Fruit fly (Drosophila melanogaster): ENCODE data around the gene Cyt-c-d.

The Cyt-c-d gene

dm6 chr2L:16720707-16721700 lies 5.3 kb downstream of the Cyt-c-d start:
- TF ChIP-seq CG17801 (GFP tag; optimal IDR thresholded peaks at IDR 0.05; ENCODE audit: partially characterized antibody): peak; percentile 97

DNA sequence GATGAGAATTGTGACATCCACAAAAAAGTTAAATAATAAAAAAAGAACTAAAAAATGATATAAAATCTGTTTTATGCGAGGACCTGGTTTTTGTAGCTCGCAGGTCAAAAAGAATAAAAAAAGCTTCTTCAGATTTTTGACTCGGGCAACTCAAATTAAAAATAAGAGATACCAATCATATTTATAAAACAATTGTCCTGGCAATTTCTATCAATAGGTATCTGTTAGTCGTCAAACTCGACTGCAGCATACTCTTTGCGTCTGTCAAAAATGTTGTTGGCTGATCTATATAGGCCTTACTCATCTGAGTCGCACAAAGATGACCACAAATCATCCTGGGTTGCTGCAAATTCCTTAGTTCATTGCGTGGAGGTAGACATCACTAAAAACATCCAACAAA lies 6.9 kb downstream of the Cyt-c-d start:
- no peak for TF ChIP-seq CG17801 (GFP tag; optimal IDR thresholded peaks at IDR 0.05; ENCODE audit: partially characterized antibody)

- peak; percentile 44 for TF ChIP-seq CG17801 (GFP tag; optimal IDR thresholded peaks at IDR 0.05; ENCODE audit: partially characterized antibody)
These were observed 11.9 kb downstream of the Cyt-c-d start, which contains the start of gene VhaSFD for dm6 chr2L:16727578-16728023. Gene VhaSFD, minus strand, starts transcription at chr2L:16727826.

DNA sequence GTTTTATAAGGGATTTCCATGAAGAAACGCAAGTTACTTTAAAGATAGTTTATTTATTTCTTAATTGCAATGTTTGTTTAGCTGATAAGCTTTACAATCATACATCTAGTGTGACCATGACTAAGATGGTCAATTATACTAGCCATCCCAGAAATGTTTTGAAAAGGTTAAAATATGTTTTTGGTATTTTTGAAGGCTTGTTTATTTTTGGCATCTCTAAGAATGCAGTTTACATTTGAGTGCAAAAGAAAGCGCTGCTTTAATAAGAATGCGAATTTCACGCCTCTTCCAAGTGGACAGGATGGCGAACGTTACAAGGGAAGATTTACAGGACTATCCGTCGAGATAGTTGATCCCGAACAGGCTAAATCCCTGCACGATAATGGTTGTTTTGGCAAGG lies 13.9 kb downstream of the Cyt-c-d start, which contains the start of gene Tsen2:
TSS of gene Tsen2 (plus strand) at position 222 of the 400 bp plus-strand sequence.
- TF ChIP-seq CG17801 (GFP tag; optimal IDR thresholded peaks at IDR 0.05; ENCODE audit: partially characterized antibody): no peak

dm6 chr2L:16730939-16731338 lies 15.2 kb downstream of the Cyt-c-d start, which contains the start of gene CG17996:
Gene CG17996, minus strand, starts transcription at chr2L:16731039.
- TF ChIP-seq CG17801 (GFP tag; optimal IDR thresholded peaks at IDR 0.05; ENCODE audit: partially characterized antibody): no peak

- TF ChIP-seq CG17801 (GFP tag; optimal IDR thresholded peaks at IDR 0.05; ENCODE audit: partially characterized antibody): no peak
These were observed 16.1 kb downstream of the Cyt-c-d start, which contains the start of gene Prosbeta4 for dm6 chr2L:16731799-16732198. Gene Prosbeta4, minus strand, starts transcription at chr2L:16732133.

- TF ChIP-seq CG17801 (GFP tag; optimal IDR thresholded peaks at IDR 0.05; ENCODE audit: partially characterized antibody): no peak
These were observed 16.7 kb downstream of the Cyt-c-d start, which contains the start of gene Nubp1 for dm6 chr2L:16732338-16732892. Gene Nubp1, plus strand, starts transcription at chr2L:16732550.

DNA sequence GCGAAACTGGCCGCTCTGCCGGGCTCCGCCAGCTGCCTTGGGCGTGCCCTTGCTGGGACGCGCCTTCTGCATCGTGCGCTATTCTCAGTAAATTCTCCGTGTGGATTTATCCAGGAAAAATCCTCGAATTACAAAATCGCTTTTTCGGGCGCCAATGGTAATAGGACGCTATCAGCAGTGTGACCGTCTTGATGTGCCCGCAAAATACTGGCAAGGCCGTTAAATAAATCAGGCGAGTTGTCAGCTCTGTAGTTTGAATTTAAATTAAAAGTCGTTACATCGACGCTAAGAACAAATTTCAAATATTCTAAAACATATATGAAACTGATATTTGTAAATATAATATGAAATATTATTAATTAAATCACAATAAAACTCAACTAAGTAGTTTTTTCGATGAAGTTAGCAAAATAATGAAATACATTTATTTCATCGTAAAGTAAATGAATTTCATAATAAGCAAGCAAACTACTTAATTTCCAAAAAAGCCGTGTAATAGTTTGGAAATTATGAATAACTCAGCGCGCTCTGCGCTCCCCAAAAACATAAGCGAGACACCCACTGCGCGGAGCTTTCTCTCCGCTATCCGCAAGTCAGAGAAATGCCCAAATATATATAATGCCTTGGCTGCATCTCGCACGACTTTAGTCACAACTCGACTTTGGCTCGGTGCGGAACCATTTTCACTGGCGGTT lies 22.7 kb downstream of the Cyt-c-d start, which contains the start of the genes glu and ChLD3:
TSS of gene glu (minus strand) at position 183 of the 695 bp plus-strand sequence.
TSS of gene ChLD3 (plus strand) at position 645 of the 695 bp plus-strand sequence.
- TF ChIP-seq CG17801 (GFP tag; optimal IDR thresholded peaks at IDR 0.05; ENCODE audit: partially characterized antibody): no peak

DNA sequence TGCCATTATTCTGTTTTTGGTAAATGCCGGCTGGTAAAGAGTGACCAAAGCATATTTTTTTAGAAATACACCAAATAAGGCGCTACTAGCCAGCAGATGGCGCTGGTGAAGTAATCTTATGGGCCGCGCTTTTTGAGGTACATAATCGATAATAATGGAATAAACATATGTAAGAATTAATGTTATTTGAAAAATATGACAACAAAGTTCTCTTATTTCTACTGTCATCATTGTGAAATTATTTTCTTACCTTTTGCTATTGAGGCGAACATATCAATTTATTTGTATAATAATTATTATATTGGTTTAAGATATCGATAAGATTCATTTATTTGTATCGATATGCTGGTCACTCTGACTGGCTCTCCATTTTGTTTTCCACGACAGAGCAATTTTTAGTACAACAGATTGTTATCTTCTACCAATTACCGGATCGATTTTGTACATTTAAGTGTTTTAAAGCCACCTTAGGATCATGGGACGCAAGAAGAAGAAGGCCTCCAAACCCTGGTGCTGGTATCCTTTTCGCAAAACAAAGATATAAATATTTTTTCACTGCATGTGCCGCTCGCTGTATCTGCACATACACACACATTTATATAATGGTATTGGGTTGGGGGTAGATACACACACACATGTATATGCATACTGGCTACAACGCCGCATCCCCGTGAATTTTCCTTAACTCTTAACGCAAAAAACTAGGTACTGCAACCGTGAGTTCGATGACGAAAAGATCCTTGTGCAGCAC lies 27.5 kb downstream of the Cyt-c-d start, which contains the start of the genes LSm7 and BuGZ:
TSS of gene LSm7 (minus strand) at position 46 of the 751 bp plus-strand sequence.
TSS of gene BuGZ (plus strand) at position 351 of the 751 bp plus-strand sequence.
- TF ChIP-seq CG17801 (GFP tag; optimal IDR thresholded peaks at IDR 0.05; ENCODE audit: partially characterized antibody): no peak

DNA sequence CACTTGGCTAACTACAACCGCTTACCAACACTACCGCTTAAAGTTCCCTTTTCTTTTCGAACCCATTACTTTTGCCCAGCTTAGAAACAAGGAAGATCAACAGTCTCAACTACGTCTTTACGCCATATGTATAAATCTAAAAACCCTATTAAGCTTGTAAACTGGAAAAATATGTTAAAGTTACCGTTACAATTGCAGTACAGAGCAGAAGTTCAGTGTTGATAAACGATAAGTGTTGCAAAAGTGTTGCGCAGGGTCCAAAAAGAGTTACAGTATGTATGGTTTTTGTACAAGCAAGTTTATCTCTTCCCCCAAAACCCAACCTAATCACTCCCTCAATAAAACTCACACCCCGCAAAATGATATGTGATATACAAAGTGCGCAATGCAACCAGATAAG lies 31.5 kb downstream of the Cyt-c-d start:
- TF ChIP-seq CG17801 (GFP tag; optimal IDR thresholded peaks at IDR 0.05; ENCODE audit: partially characterized antibody): no peak

DNA sequence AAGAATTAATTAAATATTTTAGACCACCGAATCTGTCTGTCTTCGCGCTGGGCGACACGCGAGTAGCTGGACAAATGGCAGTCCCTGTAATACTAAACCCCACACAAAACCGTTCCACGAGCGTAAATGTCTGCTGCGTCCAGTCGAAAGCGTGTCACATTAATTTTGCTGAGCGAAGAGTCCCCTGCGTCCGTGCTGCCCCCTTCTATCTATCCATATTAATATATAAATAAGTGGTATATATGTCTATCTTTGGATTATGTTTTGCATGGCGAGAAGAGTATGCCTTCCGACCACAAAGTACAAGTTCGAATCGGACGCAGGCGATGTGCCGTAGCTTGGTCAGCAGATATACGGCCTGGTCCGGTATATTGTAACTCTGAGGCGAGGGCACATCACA lies 36.6 kb downstream of the Cyt-c-d start:
- TF ChIP-seq CG17801 (GFP tag; optimal IDR thresholded peaks at IDR 0.05; ENCODE audit: partially characterized antibody): no peak

DNA sequence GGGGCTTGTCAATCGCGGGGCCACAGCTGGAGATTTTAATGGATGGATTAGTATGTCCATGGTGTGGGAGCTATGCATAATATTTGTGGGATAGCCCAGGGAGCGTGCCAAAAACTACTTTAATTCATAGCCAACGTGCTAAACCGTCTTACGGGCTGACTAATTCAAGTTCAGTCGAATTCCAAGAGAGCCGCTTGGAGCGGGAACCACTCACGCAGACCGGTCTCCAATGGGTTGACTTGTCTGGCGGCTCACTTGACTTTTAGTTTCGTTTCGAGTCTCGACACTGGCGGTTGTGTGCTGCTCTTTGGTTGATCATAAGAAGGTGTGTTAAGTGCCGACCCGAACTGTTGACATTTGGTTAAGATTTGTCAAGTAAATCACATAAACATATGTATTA lies 38.4 kb downstream of the Cyt-c-d start, which contains the start of gene yellow-b:
TSS of gene yellow-b (plus strand) at position 263 of the 400 bp plus-strand sequence.
- no peak for TF ChIP-seq CG17801 (GFP tag; optimal IDR thresholded peaks at IDR 0.05; ENCODE audit: partially characterized antibody)

DNA sequence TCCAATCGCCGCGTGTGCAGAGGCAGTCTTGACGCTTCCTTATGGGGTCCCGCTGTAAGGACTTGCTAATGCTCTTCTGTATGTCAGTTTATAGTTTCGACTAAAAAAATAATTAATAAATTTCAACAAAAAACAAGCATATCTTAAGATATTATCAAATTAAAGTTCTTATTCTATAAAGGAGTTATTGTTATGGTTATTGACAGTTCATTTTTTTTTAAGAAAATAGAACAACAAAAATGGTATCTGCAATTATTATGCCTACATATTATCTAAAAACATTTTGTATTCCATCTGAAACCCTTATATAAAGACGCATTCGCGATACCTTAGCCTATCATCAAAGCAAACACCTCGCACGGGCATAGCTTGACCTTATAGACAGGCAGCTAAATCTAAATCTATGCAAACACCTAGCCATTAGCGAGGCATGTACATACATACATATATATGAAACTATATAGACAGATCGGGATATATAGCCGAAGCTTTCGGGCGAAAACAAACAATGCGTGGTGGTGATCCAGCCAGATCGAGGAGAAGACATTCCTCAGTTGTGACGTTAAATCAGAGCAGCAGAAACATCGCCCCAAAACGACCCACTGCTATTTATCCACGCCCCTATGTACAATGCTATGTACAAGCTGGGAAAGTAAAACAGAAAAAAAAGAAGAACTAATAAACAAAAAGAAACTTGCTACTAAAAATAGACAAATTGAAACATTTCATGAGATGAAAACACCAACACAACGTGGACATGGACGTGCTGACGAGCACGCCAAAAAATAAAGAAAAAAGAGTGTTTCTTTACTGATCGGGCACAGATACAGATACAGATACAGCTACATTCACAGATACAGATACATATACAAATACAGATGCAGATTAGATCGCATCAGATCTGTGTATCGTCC lies 45.1 kb downstream of the Cyt-c-d start, which contains the start of gene ppk17:
TSS of gene ppk17 (minus strand) at position 51 of the 914 bp plus-strand sequence.
- TF ChIP-seq CG17801 (GFP tag; optimal IDR thresholded peaks at IDR 0.05; ENCODE audit: partially characterized antibody): no peak
